Worm (Caenorhabditis elegans) whole organism, young adult: ENCODE data around the gene rab-21.

Experiments used
- B0019.2 ChIP-seq: fragments of 200-800 bp; sonication (Bioruptor generic); conservative IDR thresholded peaks from 2 replicates; pipeline ENCODE4 v1.3.6; 2022; ENCODE audit warnings: missing genetic modification reagents, missing genetic modification characterization, missing compliant biosample characterization
- B0336.3 ChIP-seq: fragments of 200-800 bp; sonication (Bioruptor generic); IDR thresholded peaks from 2 replicates; pipeline ENCODE4 v1.3.6; 2022; ENCODE audit warnings: missing genetic modification characterization, missing compliant biosample characterization
- F22D6.2 ChIP-seq: sonication (generic microtip); optimal IDR thresholded peaks from 2 replicates; lab custom pipeline; 2016; ENCODE audit warnings: mild to moderate bottlenecking, missing genetic modification characterization, missing compliant biosample characterization
- F37B4.10 ChIP-seq: fragments of 200-800 bp; sonication (Bioruptor generic); IDR thresholded peaks from 2 replicates; pipeline ENCODE4 v1.3.6; 2022; ENCODE audit warnings: missing genetic modification characterization, missing compliant biosample characterization
- F55B11.4 ChIP-seq: sonication (generic microtip); optimal IDR thresholded peaks from 2 replicates; lab custom pipeline; 2016; ENCODE audit warnings: missing compliant biosample characterization, missing genetic modification characterization, borderline replicate concordance; ENCODE audit not compliant: insufficient read depth
- K11D2.4 ChIP-seq: fragments of 200-800 bp; sonication (Bioruptor generic); IDR thresholded peaks from 2 replicates; pipeline ENCODE4 v1.3.6; 2022; ENCODE audit warnings: missing genetic modification reagents, missing genetic modification characterization, missing compliant biosample characterization
- K12H6.12 ChIP-seq: fragments of 200-800 bp; sonication (Bioruptor generic); optimal IDR thresholded peaks from 2 replicates; lab custom pipeline; 2018; ENCODE audit warnings: mild to moderate bottlenecking, missing genetic modification characterization, missing compliant biosample characterization
- T07F8.4 ChIP-seq: sonication (generic microtip); optimal IDR thresholded peaks from 2 replicates; lab custom pipeline; 2016; ENCODE audit warnings: mild to moderate bottlenecking, missing genetic modification characterization, moderate library complexity, missing compliant biosample characterization
- Y53F4B.3 ChIP-seq: fragments of 200-800 bp; sonication (Bioruptor generic); IDR thresholded peaks from 2 replicates; pipeline ENCODE4 v1.3.6; 2022; ENCODE audit warnings: missing genetic modification reagents, missing genetic modification characterization, missing compliant biosample characterization
- Y56A3A.18 ChIP-seq: fragments of 200-800 bp; sonication (Bioruptor generic); IDR thresholded peaks from 2 replicates; pipeline ENCODE4 v1.3.6; 2022; ENCODE audit warnings: missing genetic modification reagents, missing genetic modification characterization, missing compliant biosample characterization
- aptf-2 ChIP-seq: fragments of 200-800 bp; sonication (Bioruptor generic); conservative IDR thresholded peaks from 2 replicates; pipeline ENCODE4 v1.3.6; 2022; ENCODE audit warnings: missing genetic modification reagents, missing genetic modification characterization, missing compliant biosample characterization
- aptf-3 ChIP-seq: fragments of 200-800 bp; sonication (Bioruptor generic); IDR thresholded peaks from 2 replicates; pipeline ENCODE4 v1.3.6; 2022; ENCODE audit warnings: missing genetic modification characterization, missing compliant biosample characterization
- athp-1 ChIP-seq: sonication (generic microtip); optimal IDR thresholded peaks from 2 replicates; lab custom pipeline; 2017; ENCODE audit warnings: mild to moderate bottlenecking, missing genetic modification characterization, missing compliant biosample characterization
- attf-3 ChIP-seq: fragments of 200-800 bp; sonication (Bioruptor generic); conservative IDR thresholded peaks from 2 replicates; pipeline ENCODE4 v1.3.6; 2022; ENCODE audit warnings: missing genetic modification reagents, missing genetic modification characterization, missing compliant biosample characterization
- cebp-1 ChIP-seq, 2 experiments: fragments of 200-800 bp in 1 of 2; sonication (Bioruptor generic) in 1 of 2; sonication (generic microtip) in 1 of 2; IDR thresholded peaks in 1 of 2; optimal IDR thresholded peaks in 1 of 2; 2 replicates each; pipeline versions ENCODE4 v1.3.6 to Lab custom; 2017 to 2022; ENCODE audit warnings: missing compliant biosample characterization in 2 of 2, missing genetic modification characterization in 2 of 2, mild to moderate bottlenecking in 1 of 2, missing genetic modification reagents in 1 of 2, moderate library complexity in 1 of 2
- ceh-27 ChIP-seq: fragments of 200-800 bp; sonication (Bioruptor generic); optimal IDR thresholded peaks from 2 replicates; lab custom pipeline; 2018; ENCODE audit warnings: mild to moderate bottlenecking, missing genetic modification characterization, moderate library complexity, missing compliant biosample characterization
- ceh-91 ChIP-seq: fragments of 200-800 bp; sonication (Bioruptor generic); IDR thresholded peaks from 2 replicates; pipeline ENCODE4 v1.3.6; 2022; ENCODE audit warnings: missing genetic modification reagents, missing genetic modification characterization, missing compliant biosample characterization
- dpff-1 ChIP-seq: sonication (generic microtip); optimal IDR thresholded peaks from 2 replicates; lab custom pipeline; 2017; ENCODE audit warnings: mild to moderate bottlenecking, missing genetic modification characterization, missing compliant biosample characterization
- dpl-1 ChIP-seq: fragments of 150-350 bp; optimal IDR thresholded peaks from 2 replicates; lab custom pipeline; 2014; ENCODE audit warnings: missing biosample characterization, missing genetic modification reagents, missing genetic modification characterization
- egl-18 ChIP-seq: fragments of 200-800 bp; sonication (Bioruptor generic); IDR thresholded peaks from 2 replicates; pipeline ENCODE4 v1.3.6; 2022; ENCODE audit warnings: missing genetic modification reagents, missing genetic modification characterization, missing compliant biosample characterization
- hlh-12 ChIP-seq: sonication (generic microtip); optimal IDR thresholded peaks from 2 replicates; lab custom pipeline; 2016; ENCODE audit warnings: missing genetic modification characterization, missing compliant biosample characterization
- hlh-26 ChIP-seq: fragments of 200-800 bp; sonication (Bioruptor generic); conservative IDR thresholded peaks from 2 replicates; pipeline ENCODE4 v1.3.6; 2022; ENCODE audit warnings: missing genetic modification reagents, missing genetic modification characterization, missing compliant biosample characterization
- hmg-20 ChIP-seq: fragments of 200-800 bp; sonication (Bioruptor generic); IDR thresholded peaks from 2 replicates; pipeline ENCODE4 v1.3.6; 2022; ENCODE audit warnings: missing genetic modification reagents, missing genetic modification characterization, missing compliant biosample characterization
- hrde-1 ChIP-seq: sonication (generic microtip); optimal IDR thresholded peaks from 2 replicates; lab custom pipeline; 2016; ENCODE audit warnings: missing genetic modification characterization, mild to moderate bottlenecking, missing compliant biosample characterization, moderate library complexity, missing genotype, missing genetic modification reagents, borderline replicate concordance
- lir-1 ChIP-seq: fragments of 200-800 bp; sonication (Bioruptor generic); conservative IDR thresholded peaks from 2 replicates; pipeline ENCODE4 v1.3.6; 2022; ENCODE audit warnings: missing genetic modification reagents, missing genetic modification characterization, missing compliant biosample characterization
- lsl-1 ChIP-seq: fragments of 200-800 bp; sonication (Bioruptor generic); optimal IDR thresholded peaks from 2 replicates; lab custom pipeline; 2018; ENCODE audit warnings: mild to moderate bottlenecking, missing genetic modification characterization, moderate library complexity, missing compliant biosample characterization
- lsy-27 ChIP-seq: sonication (generic microtip); optimal IDR thresholded peaks from 2 replicates; lab custom pipeline; 2017; ENCODE audit warnings: missing genetic modification characterization, mild to moderate bottlenecking, missing compliant biosample characterization, antibody characterized with exemption, missing genotype, borderline replicate concordance; ENCODE audit not compliant: insufficient read depth
- madf-6 ChIP-seq: fragments of 200-800 bp; sonication (Bioruptor generic); IDR thresholded peaks from 2 replicates; pipeline ENCODE4 v1.3.6; 2022; ENCODE audit warnings: missing genetic modification reagents, missing genetic modification characterization, missing compliant biosample characterization
- madf-8 ChIP-seq: fragments of 200-800 bp; sonication (Bioruptor generic); conservative IDR thresholded peaks from 2 replicates; pipeline ENCODE4 v1.3.6; 2022; ENCODE audit warnings: missing genetic modification reagents, missing genetic modification characterization, missing compliant biosample characterization
- mes-4 ChIP-seq: sonication (generic microtip); optimal IDR thresholded peaks from 2 replicates; lab custom pipeline; 2016; ENCODE audit warnings: missing genotype, missing genetic modification characterization, missing compliant biosample characterization
- nfya-1 ChIP-seq: sonication (generic microtip); optimal IDR thresholded peaks from 2 replicates; lab custom pipeline; 2017; ENCODE audit warnings: antibody characterized with exemption, missing compliant biosample characterization, missing genetic modification characterization, borderline replicate concordance; ENCODE audit not compliant: insufficient read depth
- nfya-2 ChIP-seq: fragments of 200-800 bp; sonication (Bioruptor generic); IDR thresholded peaks from 2 replicates; pipeline ENCODE4 v1.3.6; 2022; ENCODE audit warnings: missing genetic modification reagents, missing genetic modification characterization, missing compliant biosample characterization
- nhr-179 ChIP-seq: sonication (generic microtip); optimal IDR thresholded peaks from 2 replicates; lab custom pipeline; 2016; ENCODE audit warnings: mild to moderate bottlenecking, missing genetic modification characterization, missing compliant biosample characterization
- nhr-80 ChIP-seq: sonication (generic microtip); optimal IDR thresholded peaks from 2 replicates; lab custom pipeline; 2016; ENCODE audit warnings: missing genetic modification characterization, missing compliant biosample characterization
- pha-4 ChIP-seq: fragments of 150-350 bp; sonication (generic microtip); optimal IDR thresholded peaks from 2 replicates; lab custom pipeline; 2014; ENCODE audit warnings: missing biosample characterization, missing genetic modification reagents, missing genetic modification characterization
- rec-8 ChIP-seq, 2 experiments: sonication (generic microtip); optimal IDR thresholded peaks; 2 replicates each; lab custom pipeline; 2016; ENCODE audit warnings: mild to moderate bottlenecking in 2 of 2, missing genetic modification characterization in 2 of 2, missing genetic modification reagents in 2 of 2, missing genotype in 2 of 2, missing biosample characterization in 1 of 2, missing compliant biosample characterization in 1 of 2, moderate library complexity in 1 of 2
- repo-1 ChIP-seq: sonication (generic microtip); optimal IDR thresholded peaks from 2 replicates; lab custom pipeline; 2017; ENCODE audit warnings: mild to moderate bottlenecking, missing genetic modification characterization, missing compliant biosample characterization
- snpc-3.4 ChIP-seq: sonication (generic microtip); optimal IDR thresholded peaks from 2 replicates; lab custom pipeline; 2017; ENCODE audit warnings: missing genetic modification characterization, mild to moderate bottlenecking, missing compliant biosample characterization, antibody characterized with exemption, moderate library complexity, missing genotype, missing genetic modification reagents
- tbx-9 ChIP-seq: sonication (generic microtip); optimal IDR thresholded peaks from 2 replicates; lab custom pipeline; 2016; ENCODE audit warnings: borderline replicate concordance, missing genetic modification characterization, inconsistent platforms, missing compliant biosample characterization
- unc-130 ChIP-seq: sonication (generic microtip); optimal IDR thresholded peaks from 2 replicates; lab custom pipeline; 2016; ENCODE audit warnings: missing genetic modification reagents, missing genetic modification characterization, missing compliant biosample characterization
- zfh-2 ChIP-seq: fragments of 200-800 bp; sonication (Bioruptor generic); conservative IDR thresholded peaks from 2 replicates; pipeline ENCODE4 v1.3.6; 2022; ENCODE audit warnings: missing genetic modification reagents, missing genetic modification characterization, missing compliant biosample characterization
- ztf-18 ChIP-seq: sonication (generic microtip); optimal IDR thresholded peaks from 2 replicates; lab custom pipeline; 2016; ENCODE audit warnings: missing genotype, mild to moderate bottlenecking, missing genetic modification characterization, missing compliant biosample characterization
- ztf-28 ChIP-seq: fragments of 200-800 bp; sonication (Bioruptor generic); IDR thresholded peaks from 2 replicates; pipeline ENCODE4 v1.3.6; 2022; ENCODE audit warnings: missing genetic modification reagents, missing genetic modification characterization, missing compliant biosample characterization
- ztf-3 ChIP-seq: fragments of 200-800 bp; sonication (Bioruptor generic); optimal IDR thresholded peaks from 2 replicates; lab custom pipeline; 2018; ENCODE audit warnings: mild to moderate bottlenecking, missing genetic modification characterization, missing compliant biosample characterization

Gene rab-21

ce11 chrII:8747246-8747938 is 32.6 kb upstream of the rab-21 start (continued):
- TF ChIP-seq mes-4 (tag; lab: Kevin White, UChicago), result no peak
- TF ChIP-seq hlh-12, result no peak
- TF ChIP-seq K11D2.4, result peak; percentile 78
- TF ChIP-seq K12H6.12 (tag; lab: Kevin White, UChicago), result peak; percentile 75
- TF ChIP-seq repo-1 (tag; lab: Kevin White, UChicago), result peak; percentile 98
- 0 out of 2 replicates have a peak, but pooled peaks have one; percentile 80 for TF ChIP-seq F37B4.10 (GFP tag; lab: Robert Waterston, UW)
- peak; percentile 86; the same call in 1 of the 2 replicates for TF ChIP-seq Y56A3A.18 (GFP tag; lab: Robert Waterston, UW)
- no peak for TF ChIP-seq pha-4
- TF ChIP-seq B0336.3 (GFP tag; lab: Robert Waterston, UW), result peak; percentile 88
- peak; percentile 36; the same call in 1 of the 2 replicates for TF ChIP-seq hmg-20 (GFP tag; lab: Robert Waterston, UW)
- peak; percentile 5; the same call in 1 of the 2 replicates for TF ChIP-seq lir-1 (GFP tag; lab: Robert Waterston, UW)
- peak; percentile 77 for TF ChIP-seq ztf-3 (GFP tag; lab: Kevin White, UChicago)
- no peak for TF ChIP-seq attf-3 (GFP tag; lab: Robert Waterston, UW)
- TF ChIP-seq zfh-2 (GFP tag; lab: Robert Waterston, UW), result peak; percentile 70
- TF ChIP-seq Y53F4B.3, result 0 out of 2 replicates have a peak, but pooled peaks have one; percentile 25
- TF ChIP-seq hlh-26, result 0 out of 2 replicates have a peak, but pooled peaks have one; percentile 18
- TF ChIP-seq dpff-1 (tag; lab: Kevin White, UChicago), result no peak
- TF ChIP-seq athp-1 (tag; lab: Kevin White, UChicago), result no peak
- no peak for TF ChIP-seq nhr-179 (tag; lab: Kevin White, UChicago)
- TF ChIP-seq aptf-2 (GFP tag; lab: Robert Waterston, UW), result peak; percentile 59; the same call in 1 of the 2 replicates
- peak; percentile 6 for TF ChIP-seq T07F8.4 (tag; lab: Kevin White, UChicago)
- peak; percentile 32; the same call in 1 of the 2 replicates for TF ChIP-seq madf-6
- peak; percentile 7 for TF ChIP-seq ztf-18 (tag; lab: Kevin White, UChicago)
- TF ChIP-seq, all 124 proteins: peak for 65

- TF ChIP-seq madf-8 (GFP tag; lab: Robert Waterston, UW), result no peak
- no peak for TF ChIP-seq nfya-1
- TF ChIP-seq nfya-2 (GFP tag; lab: Robert Waterston, UW), result no peak
- no peak for TF ChIP-seq egl-18 (GFP tag; lab: Robert Waterston, UW)
- 0 out of 2 replicates have a peak, but pooled peaks have one; percentile 48 for TF ChIP-seq F37B4.10 (GFP tag; lab: Robert Waterston, UW)
- TF ChIP-seq madf-6, result no peak
- TF ChIP-seq lsy-27 (tag; lab: Kevin White, UChicago), result no peak
- no peak for TF ChIP-seq ceh-27 (GFP tag; lab: Kevin White, UChicago)
- TF ChIP-seq ztf-3 (GFP tag; lab: Kevin White, UChicago), result no peak
- TF ChIP-seq hmg-20 (GFP tag; lab: Robert Waterston, UW), result no peak
- no peak for TF ChIP-seq B0019.2 (GFP tag; lab: Robert Waterston, UW)
- TF ChIP-seq aptf-3, result no peak
- no peak for TF ChIP-seq dpl-1
- no peak for TF ChIP-seq tbx-9 (tag; lab: Kevin White, UChicago)
- no peak for TF ChIP-seq F22D6.2 (tag; lab: Kevin White, UChicago)
- TF ChIP-seq lsl-1, result no peak
- no peak for TF ChIP-seq hrde-1 (tag; lab: Kevin White, UChicago)
- TF ChIP-seq athp-1 (tag; lab: Kevin White, UChicago), result peak; percentile 23
- TF ChIP-seq F55B11.4 (tag; lab: Kevin White, UChicago), result no peak
- TF ChIP-seq K12H6.12 (tag; lab: Kevin White, UChicago), result no peak
- TF ChIP-seq unc-130 (GFP tag; lab: Kevin White, UChicago), result no peak
- no peak for TF ChIP-seq ceh-91
- peak; percentile 52 for TF ChIP-seq cebp-1 (GFP tag; IDR thresholded peaks at IDR 0.05; lab: Robert Waterston, UW)
- peak; percentile 66 for TF ChIP-seq cebp-1 (tag; optimal IDR thresholded peaks at IDR 0.05; lab: Kevin White, UChicago)
- no peak for TF ChIP-seq rec-8 (tag; optimal IDR thresholded peaks at IDR 0.05; lab: Kevin White, UChicago)
- no peak for TF ChIP-seq snpc-3.4 (tag; lab: Kevin White, UChicago)
- TF ChIP-seq ztf-28 (GFP tag; lab: Robert Waterston, UW), result no peak
- no peak for TF ChIP-seq nhr-80 (tag; lab: Kevin White, UChicago)
Observed at ce11 chrII:8746298-8746775, 31.5 kb upstream of the rab-21 start.
